Worm (Caenorhabditis elegans) whole organism, early embryonic: ENCODE data around the gene Y53G8AM.8.

Source experiments
- B0310.2 ChIP-seq: sonication (generic microtip); optimal IDR thresholded peaks from 2 replicates; lab custom pipeline; 2016; ENCODE audit warnings: mild to moderate bottlenecking, missing genetic modification characterization, missing compliant biosample characterization
- F13C5.2 ChIP-seq: sonication (generic microtip); optimal IDR thresholded peaks from 2 replicates; lab custom pipeline; 2017; ENCODE audit warnings: mild to moderate bottlenecking, missing genetic modification characterization, inconsistent platforms, missing compliant biosample characterization
- aly-1 ChIP-seq: sonication (generic microtip); optimal IDR thresholded peaks from 2 replicates; lab custom pipeline; 2016; ENCODE audit warnings: missing genetic modification characterization, missing compliant biosample characterization
- ama-1 ChIP-seq: fragments of 150-350 bp; optimal IDR thresholded peaks from 2 replicates; lab custom pipeline; 2014
- ceh-13 ChIP-seq: fragments of 200-800 bp; sonication (Bioruptor generic); optimal IDR thresholded peaks from 2 replicates; lab custom pipeline; 2018; ENCODE audit warnings: mild to moderate bottlenecking, missing genetic modification characterization, missing compliant biosample characterization
- ceh-36 ChIP-seq: sonication (generic microtip); optimal IDR thresholded peaks from 2 replicates; lab custom pipeline; 2016; ENCODE audit warnings: missing genetic modification characterization, inconsistent platforms, missing compliant biosample characterization
- ets-7 ChIP-seq: sonication (generic microtip); optimal IDR thresholded peaks from 2 replicates; lab custom pipeline; 2016; ENCODE audit warnings: missing genotype, missing genetic modification characterization, missing compliant biosample characterization
- flt-1 ChIP-seq: fragments of 200-800 bp; sonication (Bioruptor generic); IDR thresholded peaks from 2 replicates; pipeline ENCODE4 v1.3.6; 2022; ENCODE audit warnings: missing genetic modification characterization, missing compliant biosample characterization
- hmbx-1 ChIP-seq: sonication (generic microtip); optimal IDR thresholded peaks from 2 replicates; lab custom pipeline; 2016; ENCODE audit warnings: mild to moderate bottlenecking, missing genetic modification characterization, missing compliant biosample characterization
- hmg-4 ChIP-seq: fragments of 200-800 bp; sonication (Bioruptor generic); optimal IDR thresholded peaks from 2 replicates; lab custom pipeline; 2018; ENCODE audit warnings: mild to moderate bottlenecking, missing genetic modification characterization, missing compliant biosample characterization
- hnd-1 ChIP-seq: sonication (generic microtip); optimal IDR thresholded peaks from 2 replicates; lab custom pipeline; 2016; ENCODE audit warnings: missing genetic modification characterization, missing compliant biosample characterization
- pes-1 ChIP-seq: fragments of 200-800 bp; sonication (Bioruptor generic); IDR thresholded peaks from 2 replicates; pipeline ENCODE4 v1.3.6; 2022; ENCODE audit warnings: missing genetic modification reagents, missing genetic modification characterization, missing compliant biosample characterization
- scrt-1 ChIP-seq: fragments of 200-800 bp; sonication (Bioruptor generic); IDR thresholded peaks from 2 replicates; pipeline ENCODE4 v1.3.6; 2022; ENCODE audit warnings: missing genetic modification characterization, missing compliant biosample characterization
- sea-1 ChIP-seq: fragments of 200-800 bp; sonication (Bioruptor generic); conservative IDR thresholded peaks from 2 replicates; pipeline ENCODE4 v1.3.6; 2022; ENCODE audit warnings: missing genetic modification characterization, missing compliant biosample characterization
- tbx-11 ChIP-seq: fragments of 200-800 bp; sonication (Bioruptor generic); IDR thresholded peaks from 2 replicates; pipeline ENCODE4 v1.3.6; 2022; ENCODE audit warnings: missing genetic modification characterization, missing compliant biosample characterization
- tbx-37 ChIP-seq: fragments of 200-800 bp; sonication (Bioruptor generic); conservative IDR thresholded peaks from 2 replicates; pipeline ENCODE4 v1.3.6; 2022; ENCODE audit warnings: missing genetic modification reagents, missing genetic modification characterization, missing compliant biosample characterization
- tra-4 ChIP-seq: sonication (generic microtip); optimal IDR thresholded peaks from 2 replicates; lab custom pipeline; 2017; ENCODE audit warnings: missing genetic modification characterization, missing compliant biosample characterization

Y53G8AM.8 gene

DNA sequence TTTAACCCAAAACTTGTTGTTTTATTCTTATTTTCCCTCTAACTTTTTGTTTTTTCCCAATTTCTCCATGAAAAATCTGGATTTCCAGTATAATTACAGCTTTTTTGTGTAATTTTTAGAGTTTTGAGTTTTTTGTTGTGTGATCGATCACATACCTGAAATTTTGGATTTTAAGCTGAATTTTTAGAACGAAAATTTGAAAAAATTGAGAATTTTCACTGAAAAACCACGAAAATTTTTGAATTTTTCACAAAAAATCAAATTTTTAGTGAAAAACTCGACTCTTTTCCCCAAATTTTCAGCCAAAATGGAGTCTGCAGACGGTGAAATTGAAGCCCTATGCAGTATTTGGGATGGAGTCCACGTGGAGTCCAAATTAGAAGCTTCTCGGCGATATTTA is 18.6 kb upstream of the Y53G8AM.8 start, which contains the start of gene Y53G8AR.5:
TSS of gene Y53G8AR.5 (plus strand) at position 301 of the 400 bp plus-strand sequence.
- no peak for TF ChIP-seq sea-1
- no peak for TF ChIP-seq ama-1 (lab: Kevin White, UChicago)
- no peak for TF ChIP-seq ets-7 (tag; lab: Kevin White, UChicago)
- no peak for TF ChIP-seq hmbx-1
- TF ChIP-seq flt-1 (GFP tag; lab: Robert Waterston, UW), result no peak
- no peak for TF ChIP-seq scrt-1 (GFP tag; lab: Robert Waterston, UW)
- no peak for TF ChIP-seq tbx-37 (GFP tag; lab: Robert Waterston, UW)
- no peak for TF ChIP-seq hmg-4 (GFP tag; lab: Kevin White, UChicago)
- TF ChIP-seq pes-1, result no peak
- no peak for TF ChIP-seq hnd-1 (tag; lab: Kevin White, UChicago)
- no peak for TF ChIP-seq tra-4 (tag; lab: Kevin White, UChicago)
- no peak for TF ChIP-seq ceh-36 (tag; lab: Kevin White, UChicago)
- no peak for TF ChIP-seq aly-1
- TF ChIP-seq tbx-11 (GFP tag; lab: Robert Waterston, UW), result no peak

DNA sequence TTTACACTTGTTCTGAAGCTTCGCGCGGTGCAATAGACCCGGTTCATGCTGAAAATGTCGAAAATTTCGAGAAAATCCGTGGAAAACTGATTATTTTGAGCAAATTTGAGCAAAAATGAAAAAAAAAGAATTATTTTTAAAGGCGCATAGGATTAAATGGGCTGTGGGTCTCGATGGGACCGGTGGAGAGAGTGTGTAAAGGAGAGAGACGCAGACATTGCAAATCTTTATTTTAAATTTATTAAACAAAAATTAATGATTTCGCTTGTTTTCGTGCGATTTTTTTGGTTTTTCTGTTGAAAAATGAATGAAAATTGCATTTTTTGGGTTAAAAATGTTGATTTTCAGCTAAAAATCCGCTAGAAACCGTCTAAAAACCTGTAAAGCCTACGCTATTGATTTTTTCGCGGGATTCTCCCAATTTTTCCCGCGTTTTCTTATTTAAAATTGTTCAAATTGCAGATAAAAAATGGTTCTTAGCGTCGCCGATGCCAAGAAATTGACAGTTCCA is 15.8 kb upstream of the Y53G8AM.8 start, which contains the start of the genes Y53G8AR.8 and Y53G8AR.6:
TSS of gene Y53G8AR.8 (minus strand) at position 48 of the 511 bp plus-strand sequence.
TSS of gene Y53G8AR.6 (plus strand) at position 461 of the 511 bp plus-strand sequence.
- no peak for TF ChIP-seq scrt-1 (GFP tag; lab: Robert Waterston, UW)
- TF ChIP-seq ceh-36 (tag; lab: Kevin White, UChicago), result peak; percentile 9
- no peak for TF ChIP-seq hmg-4 (GFP tag; lab: Kevin White, UChicago)

DNA sequence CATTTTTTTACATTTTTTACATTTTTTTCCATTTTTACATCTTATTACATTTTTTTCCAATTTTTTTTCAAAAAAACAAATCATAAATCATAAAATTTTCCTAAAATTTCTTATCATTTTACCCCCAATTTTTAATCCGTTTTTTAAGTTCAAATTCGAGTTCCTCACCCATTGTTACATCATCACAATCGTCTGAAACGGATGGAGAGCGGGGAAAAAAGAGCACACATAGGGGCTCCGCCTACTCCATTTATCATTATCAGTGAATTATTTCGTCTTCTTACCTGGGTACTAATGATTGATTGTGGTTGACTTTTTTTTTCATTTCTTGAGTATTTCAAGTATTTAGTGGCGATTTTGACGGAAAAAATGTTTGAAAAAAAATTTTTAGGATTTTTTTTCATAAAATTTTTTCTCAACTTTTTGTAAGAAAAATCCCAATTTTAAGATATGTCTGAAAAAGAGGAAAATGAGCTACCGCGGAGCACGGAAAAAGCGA is 3.4 kb upstream of the Y53G8AM.8 start, which contains the start of gene mfsd-8:
TSS of gene mfsd-8 (plus strand) at position 449 of the 499 bp plus-strand sequence.
- TF ChIP-seq F13C5.2 (tag; lab: Kevin White, UChicago) (no peak), pes-1 (no peak), aly-1 (no peak), B0310.2 (no peak), tbx-37 (GFP tag; lab: Robert Waterston, UW) (no peak), sea-1 (no peak), hmg-4 (GFP tag; lab: Kevin White, UChicago) (no peak), flt-1 (GFP tag; lab: Robert Waterston, UW) (no peak), hnd-1 (tag; lab: Kevin White, UChicago) (no peak), ceh-36 (tag; lab: Kevin White, UChicago) (no peak), tra-4 (tag; lab: Kevin White, UChicago) (no peak), scrt-1 (GFP tag; lab: Robert Waterston, UW) (no peak), hmbx-1 (no peak), ama-1 (lab: Kevin White, UChicago) (no peak), tbx-11 (GFP tag; lab: Robert Waterston, UW) (no peak)

DNA sequence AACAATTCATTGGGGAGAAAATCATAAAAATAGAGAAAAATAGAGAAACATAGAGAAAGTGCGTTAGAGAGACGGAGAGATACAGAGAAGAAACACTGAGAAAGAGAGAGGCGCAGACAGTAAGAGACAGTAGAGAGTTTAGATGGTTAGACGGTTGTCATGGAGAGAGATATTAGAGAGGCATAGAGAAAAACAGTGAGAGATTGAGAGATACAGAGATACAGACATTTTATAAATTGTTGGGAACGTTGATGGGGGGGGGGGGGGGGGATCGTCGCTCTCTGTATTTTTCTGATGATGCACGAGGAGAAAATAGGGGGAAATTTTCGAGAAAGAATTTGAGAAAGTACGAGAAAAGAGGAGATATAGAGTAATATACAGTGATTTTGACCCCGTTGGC is 794 bp upstream of the Y53G8AM.8 start:
- TF ChIP-seq ceh-13 (GFP tag; lab: Kevin White, UChicago) (no peak), pes-1 (no peak), hmg-4 (GFP tag; lab: Kevin White, UChicago) (no peak), B0310.2 (no peak), F13C5.2 (tag; lab: Kevin White, UChicago) (no peak), flt-1 (GFP tag; lab: Robert Waterston, UW) (no peak), tra-4 (tag; lab: Kevin White, UChicago) (no peak), ets-7 (tag; lab: Kevin White, UChicago) (no peak), hmbx-1 (no peak), aly-1 (no peak), ceh-36 (tag; lab: Kevin White, UChicago) (no peak), tbx-11 (GFP tag; lab: Robert Waterston, UW) (no peak), tbx-37 (GFP tag; lab: Robert Waterston, UW) (no peak), ama-1 (lab: Kevin White, UChicago) (no peak), sea-1 (no peak), scrt-1 (GFP tag; lab: Robert Waterston, UW) (no peak)

DNA sequence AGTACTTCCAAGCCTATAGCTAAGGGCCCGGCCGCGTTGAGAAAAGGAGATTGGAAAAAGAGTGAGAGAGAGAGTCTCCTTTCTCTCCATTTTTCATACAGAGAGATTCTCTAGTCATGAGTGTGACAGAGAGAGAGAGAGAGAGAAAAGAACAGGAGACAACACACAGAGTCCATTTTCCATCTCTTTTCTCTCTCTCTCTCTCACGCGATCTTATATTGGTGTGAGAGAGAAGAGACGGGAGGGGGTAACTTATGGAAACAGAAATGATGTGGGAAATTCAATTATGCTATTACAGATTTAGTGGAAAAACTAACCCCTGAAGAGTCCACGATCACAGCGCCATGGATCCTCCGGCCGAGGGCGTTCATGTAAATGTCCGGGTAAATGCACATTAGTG is 5.4 kb downstream of the Y53G8AM.8 start:
- no peak for TF ChIP-seq ets-7 (tag; lab: Kevin White, UChicago)
- peak; percentile 6 for TF ChIP-seq F13C5.2 (tag; lab: Kevin White, UChicago)
- TF ChIP-seq scrt-1 (GFP tag; lab: Robert Waterston, UW), result no peak

DNA sequence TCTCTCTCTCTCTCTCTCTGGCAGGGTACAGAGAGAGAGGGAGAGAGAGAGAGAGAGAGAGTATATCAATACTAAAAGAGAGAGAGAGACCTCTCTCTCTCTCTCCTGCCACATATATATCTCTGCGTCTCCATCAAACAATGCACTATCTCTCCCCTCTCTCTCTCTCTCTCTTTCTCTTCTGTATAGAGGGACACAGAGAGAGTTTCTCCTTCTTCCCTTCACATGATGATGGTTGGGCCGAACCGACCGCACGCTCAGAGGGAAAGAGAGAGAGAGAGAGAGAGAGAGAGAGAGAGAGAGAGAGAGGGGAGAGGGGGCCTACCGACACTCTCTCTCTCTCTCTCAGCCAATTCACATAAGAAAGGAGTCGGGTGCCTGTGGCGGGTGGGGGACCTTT is 6.8 kb downstream of the Y53G8AM.8 start:
- no peak for TF ChIP-seq ets-7 (tag; lab: Kevin White, UChicago)
- TF ChIP-seq F13C5.2 (tag; lab: Kevin White, UChicago), result peak; percentile 52
- peak; percentile 56; the same call in 1 of the 2 replicates for TF ChIP-seq sea-1

- TF ChIP-seq B0310.2 (no peak), tbx-11 (GFP tag; lab: Robert Waterston, UW) (no peak), ama-1 (lab: Kevin White, UChicago) (no peak), pes-1 (no peak), tra-4 (tag; lab: Kevin White, UChicago) (no peak), flt-1 (GFP tag; lab: Robert Waterston, UW) (no peak), F13C5.2 (tag; lab: Kevin White, UChicago) (no peak), ets-7 (tag; lab: Kevin White, UChicago) (no peak), tbx-37 (GFP tag; lab: Robert Waterston, UW) (no peak), ceh-13 (GFP tag; lab: Kevin White, UChicago) (no peak), hmbx-1 (no peak), scrt-1 (GFP tag; lab: Robert Waterston, UW) (no peak)
Measured at ce11 chrIII:3266602-3267001, 11.9 kb downstream of the Y53G8AM.8 start, which contains the start of gene Y53G8AM.7. Gene Y53G8AM.7 (minus strand): TSS chrIII:3266702.

- TF ChIP-seq F13C5.2 (tag; lab: Kevin White, UChicago) (no peak), scrt-1 (GFP tag; lab: Robert Waterston, UW) (no peak), pes-1 (no peak), B0310.2 (no peak), ceh-36 (tag; lab: Kevin White, UChicago) (no peak), tra-4 (tag; lab: Kevin White, UChicago) (no peak), flt-1 (GFP tag; lab: Robert Waterston, UW) (no peak), tbx-11 (GFP tag; lab: Robert Waterston, UW) (no peak), ets-7 (tag; lab: Kevin White, UChicago) (no peak), hmbx-1 (no peak), hnd-1 (tag; lab: Kevin White, UChicago) (no peak), tbx-37 (GFP tag; lab: Robert Waterston, UW) (no peak), ama-1 (lab: Kevin White, UChicago) (no peak), ceh-13 (GFP tag; lab: Kevin White, UChicago) (no peak), aly-1 (no peak)
Measured at ce11 chrIII:3263696-3264095, 14.8 kb downstream of the Y53G8AM.8 start.
